Fruit fly (Drosophila melanogaster) whole organism, pupa: Measurements from ENCODE around the gene CG2841.

ENCODE experiments used
- CG10348 ChIP-seq: fragments of 200-800 bp; sonication (Bioruptor generic); IDR thresholded peaks from 2 replicates; pipeline ENCODE4 v1.3.6; 2022; ENCODE audit warnings: missing biosample characterization, missing genetic modification characterization
- CG12605 ChIP-seq: fragments of 200-800 bp; sonication (Bioruptor generic); IDR thresholded peaks from 2 replicates; pipeline ENCODE4 v1.3.6; 2022; ENCODE audit warnings: missing biosample characterization, missing genetic modification characterization
- CG13204 ChIP-seq: fragments of 200-800 bp; sonication (Bioruptor generic); optimal IDR thresholded peaks from 2 replicates; lab custom pipeline; 2018; ENCODE audit warnings: missing biosample characterization, mild to moderate bottlenecking, missing genetic modification characterization, moderate library complexity
- CG14655 ChIP-seq: fragments of 200-800 bp; sonication (Bioruptor generic); optimal IDR thresholded peaks from 3 replicates; lab custom pipeline; 2017; ENCODE audit warnings: mild to moderate bottlenecking, missing biosample characterization, missing genetic modification reagents, missing genetic modification characterization
- CG15710 ChIP-seq: fragments of 200-800 bp; sonication (Bioruptor generic); optimal IDR thresholded peaks from 2 replicates; lab custom pipeline; 2018; ENCODE audit warnings: missing biosample characterization, mild to moderate bottlenecking, missing genetic modification characterization, moderate library complexity
- CG34367 ChIP-seq: fragments of 200-800 bp; sonication (Bioruptor generic); optimal IDR thresholded peaks from 2 replicates; lab custom pipeline; 2018; ENCODE audit warnings: missing biosample characterization, mild to moderate bottlenecking, missing genetic modification characterization
- CG4496 ChIP-seq: fragments of 200-800 bp; sonication (Bioruptor generic); IDR thresholded peaks from 3 replicates; pipeline ENCODE4 v1.3.6; 2022; ENCODE audit warnings: missing biosample characterization, missing genetic modification characterization
- CG8159 ChIP-seq: fragments of 200-800 bp; sonication (Bioruptor generic); optimal IDR thresholded peaks from 3 replicates; lab custom pipeline; 2018; ENCODE audit warnings: missing biosample characterization, mild to moderate bottlenecking, missing genetic modification characterization, moderate library complexity
- CG8301 ChIP-seq: fragments of 200-800 bp; sonication (Bioruptor generic); optimal IDR thresholded peaks from 2 replicates; lab custom pipeline; 2018; ENCODE audit warnings: missing biosample characterization, mild to moderate bottlenecking, missing genetic modification characterization
- CG9948 ChIP-seq: fragments of 200-800 bp; sonication (Bioruptor generic); optimal IDR thresholded peaks from 2 replicates; lab custom pipeline; 2018; ENCODE audit warnings: missing biosample characterization, mild to moderate bottlenecking, missing genetic modification characterization, moderate library complexity
- EcR ChIP-seq: fragments of 200-800 bp; sonication (Bioruptor generic); optimal IDR thresholded peaks from 3 replicates; lab custom pipeline; 2019; ENCODE audit warnings: missing biosample characterization, missing genetic modification characterization, mild to moderate bottlenecking, moderate library complexity, missing genetic modification reagents
- Ets98B ChIP-seq: fragments of 200-800 bp; sonication (Bioruptor generic); IDR thresholded peaks from 2 replicates; pipeline ENCODE4 v1.3.6; 2022; ENCODE audit warnings: missing biosample characterization, missing genetic modification characterization
- Snoo ChIP-seq: fragments of 200-800 bp; sonication (Bioruptor generic); optimal IDR thresholded peaks from 3 replicates; lab custom pipeline; 2017; ENCODE audit warnings: missing biosample characterization, mild to moderate bottlenecking, missing genetic modification characterization, inconsistent platforms
- rn ChIP-seq: fragments of 200-800 bp; sonication (Bioruptor generic); IDR thresholded peaks from 2 replicates; pipeline ENCODE4 v1.3.6; 2022; ENCODE audit warnings: missing biosample characterization, missing genetic modification characterization

DNA sequence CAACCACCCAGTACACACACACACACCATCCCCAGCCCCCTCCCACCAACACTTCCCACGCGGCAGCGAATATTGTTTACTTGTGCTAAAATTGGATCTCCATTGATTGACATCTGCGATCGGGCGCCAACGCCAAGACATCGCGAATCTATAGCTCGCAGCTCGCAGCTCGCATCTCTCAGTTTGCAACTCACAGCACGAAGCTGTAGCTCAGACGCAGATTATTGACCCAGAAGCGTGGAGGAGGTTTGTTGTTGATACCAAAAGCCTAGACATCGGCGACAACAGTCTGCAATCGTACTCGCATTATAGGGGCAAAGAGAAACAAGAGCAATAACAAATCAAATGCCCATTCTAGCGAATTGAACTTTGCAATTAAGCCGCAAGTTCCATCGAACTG lies 29.0 kb downstream of the CG2841 start:
- TF ChIP-seq CG12605 = no peak
- TF ChIP-seq EcR (GFP tag; lab: Kevin White, UChicago) = peak; percentile 62
- TF ChIP-seq CG8301 (tag; lab: Kevin White, UChicago) = no peak
- TF ChIP-seq CG8159 (tag; lab: Kevin White, UChicago) = no peak
- no peak for TF ChIP-seq Snoo (tag; lab: Kevin White, UChicago)
- no peak for TF ChIP-seq CG14655 (GFP tag; lab: Kevin White, UChicago)
- no peak for TF ChIP-seq CG4496 (GFP tag; lab: Robert Waterston, UW)
- TF ChIP-seq Ets98B (GFP tag; lab: Robert Waterston, UW) = no peak
- TF ChIP-seq CG13204 (GFP tag; lab: Kevin White, UChicago) = no peak
- no peak for TF ChIP-seq CG9948 (tag; lab: Kevin White, UChicago)
- TF ChIP-seq CG34367 = no peak
- TF ChIP-seq CG10348 = no peak
- no peak for TF ChIP-seq rn (GFP tag; lab: Robert Waterston, UW)
- TF ChIP-seq CG15710 (tag; lab: Kevin White, UChicago) = no peak
